Fruit fly (Drosophila melanogaster) whole organism, embryonic: ENCODE measurements around the gene RpL32.

Experiments used
- Atf-2 ChIP-seq: fragments of 200-800 bp; sonication (Bioruptor generic); optimal IDR thresholded peaks from 2 replicates; lab custom pipeline; 2016; ENCODE audit warnings: missing biosample characterization, missing genetic modification characterization
- Blimp-1 ChIP-seq: fragments of 200-800 bp; sonication (Bioruptor generic); optimal IDR thresholded peaks from 3 replicates; lab custom pipeline; 2018; ENCODE audit warnings: missing biosample characterization, missing genetic modification characterization, mild to moderate bottlenecking, moderate library complexity, missing genetic modification reagents
- CG10979 ChIP-seq: fragments of 200-800 bp; sonication (Bioruptor generic); optimal IDR thresholded peaks from 2 replicates; lab custom pipeline; 2018; ENCODE audit warnings: missing biosample characterization, mild to moderate bottlenecking, missing genetic modification characterization, moderate library complexity
- CG11398 ChIP-seq: fragments of 200-800 bp; sonication (Bioruptor generic); optimal IDR thresholded peaks from 2 replicates; lab custom pipeline; 2016; ENCODE audit warnings: missing biosample characterization, missing genetic modification characterization
- CG11456 ChIP-seq: fragments of 200-800 bp; sonication (Bioruptor generic); IDR thresholded peaks from 3 replicates; pipeline ENCODE4 v1.3.6; 2022; ENCODE audit warnings: missing biosample characterization, missing genetic modification characterization
- CG12104 ChIP-seq: fragments of 200-800 bp; sonication (Bioruptor generic); optimal IDR thresholded peaks from 3 replicates; lab custom pipeline; 2016; ENCODE audit warnings: missing biosample characterization, missing genetic modification characterization
- CG12236 ChIP-seq: fragments of 200-800 bp; sonication (Bioruptor generic); optimal IDR thresholded peaks from 2 replicates; lab custom pipeline; 2016; ENCODE audit warnings: missing biosample characterization, missing genetic modification characterization
- CG13424 ChIP-seq: fragments of 200-800 bp; sonication (Bioruptor generic); optimal IDR thresholded peaks from 2 replicates; lab custom pipeline; 2019; ENCODE audit warnings: missing biosample characterization, mild to moderate bottlenecking, missing genetic modification characterization, moderate library complexity
- CG15073 ChIP-seq: fragments of 200-800 bp; sonication (Bioruptor generic); optimal IDR thresholded peaks from 2 replicates; lab custom pipeline; 2016; ENCODE audit warnings: missing biosample characterization, missing genetic modification characterization
- CG15514 ChIP-seq: fragments of 200-800 bp; sonication (Bioruptor generic); optimal IDR thresholded peaks from 3 replicates; lab custom pipeline; 2017; ENCODE audit warnings: missing biosample characterization, missing genetic modification characterization, mild to moderate bottlenecking, moderate library complexity, missing genetic modification reagents
- CG16863 ChIP-seq: fragments of 200-800 bp; sonication (Bioruptor generic); optimal IDR thresholded peaks from 3 replicates; lab custom pipeline; 2016; ENCODE audit warnings: missing biosample characterization, missing genetic modification characterization
- CG18764 ChIP-seq: fragments of 200-800 bp; sonication (Bioruptor generic); optimal IDR thresholded peaks from 3 replicates; lab custom pipeline; 2016; ENCODE audit warnings: missing biosample characterization, missing genetic modification characterization
- CG2875 ChIP-seq: fragments of 200-800 bp; sonication (Bioruptor generic); optimal IDR thresholded peaks from 2 replicates; lab custom pipeline; 2017; ENCODE audit warnings: missing biosample characterization, mild to moderate bottlenecking, missing genetic modification characterization, missing genetic modification reagents
- CG32767 ChIP-seq: fragments of 200-800 bp; sonication (Bioruptor generic); IDR thresholded peaks from 2 replicates; pipeline ENCODE4 v1.3.6; 2022; ENCODE audit warnings: missing biosample characterization, missing genetic modification characterization
- CG32772 ChIP-seq: fragments of 200-800 bp; sonication (Bioruptor generic); IDR thresholded peaks from 2 replicates; pipeline ENCODE4 v1.3.6; 2022; ENCODE audit warnings: missing biosample characterization, missing genetic modification characterization
- CG6254 ChIP-seq: fragments of 200-800 bp; sonication (Bioruptor generic); optimal IDR thresholded peaks from 3 replicates; lab custom pipeline; 2017; ENCODE audit warnings: mild to moderate bottlenecking, missing biosample characterization, missing genetic modification reagents, missing genetic modification characterization
- CG7786 ChIP-seq: fragments of 200-800 bp; sonication (Bioruptor generic); optimal IDR thresholded peaks from 2 replicates; lab custom pipeline; 2016; ENCODE audit warnings: missing biosample characterization, missing genetic modification characterization
- CG8944 ChIP-seq: fragments of 200-800 bp; sonication (Bioruptor generic); optimal IDR thresholded peaks from 3 replicates; lab custom pipeline; 2016; ENCODE audit warnings: missing biosample characterization, missing genetic modification characterization
- CG9215 ChIP-seq: fragments of 200-800 bp; sonication (Bioruptor generic); IDR thresholded peaks from 2 replicates; pipeline ENCODE4 v1.3.6; 2022; ENCODE audit warnings: missing biosample characterization, missing genetic modification characterization
- D ChIP-seq, 2 experiments: fragments of 200-800 bp in 1 of 2; fragments of >200 bp in 1 of 2; sonication (Bioruptor generic) in 1 of 2; optimal IDR thresholded peaks; 2 replicates in 1 of 2; 3 replicates in 1 of 2; lab custom pipeline; 2017; ENCODE audit warnings: mild to moderate bottlenecking in 1 of 2, missing biosample characterization in 1 of 2, missing genetic modification characterization in 1 of 2, missing genetic modification reagents in 1 of 2
- Dbx ChIP-seq: fragments of 200-800 bp; sonication (Bioruptor generic); IDR thresholded peaks from 3 replicates; pipeline ENCODE4 v1.3.6; 2022; ENCODE audit warnings: missing biosample characterization, missing genetic modification characterization
- Dip3 ChIP-seq: fragments of 200-800 bp; sonication (Bioruptor generic); optimal IDR thresholded peaks from 3 replicates; lab custom pipeline; 2016; ENCODE audit warnings: missing biosample characterization, missing genetic modification characterization
- ERR ChIP-seq: fragments of 200-800 bp; sonication (Bioruptor generic); optimal IDR thresholded peaks from 2 replicates; lab custom pipeline; 2016; ENCODE audit warnings: missing biosample characterization, missing genetic modification characterization
- HmgZ ChIP-seq: fragments of 200-800 bp; sonication (Bioruptor generic); optimal IDR thresholded peaks from 2 replicates; lab custom pipeline; 2018; ENCODE audit warnings: missing biosample characterization, mild to moderate bottlenecking, missing genetic modification characterization
- Kr ChIP-seq: fragments of 200-800 bp; sonication (Bioruptor generic); optimal IDR thresholded peaks from 2 replicates; lab custom pipeline; 2017; ENCODE audit warnings: missing biosample characterization, mild to moderate bottlenecking, missing genetic modification characterization
- Nf-YA ChIP-seq: fragments of 200-800 bp; sonication (Bioruptor generic); IDR thresholded peaks from 2 replicates; pipeline ENCODE4 v1.3.6; 2022; ENCODE audit warnings: missing biosample characterization, missing genetic modification characterization
- Oaz ChIP-seq: fragments of 200-800 bp; sonication (Bioruptor generic); IDR thresholded peaks from 2 replicates; pipeline ENCODE4 v1.3.6; 2022; ENCODE audit warnings: missing biosample characterization, missing genetic modification characterization
- PHDP ChIP-seq: fragments of 200-800 bp; sonication (Bioruptor generic); optimal IDR thresholded peaks from 3 replicates; lab custom pipeline; 2018; ENCODE audit warnings: missing biosample characterization, mild to moderate bottlenecking, missing genetic modification characterization, moderate library complexity
- Side ChIP-seq: fragments of 200-800 bp; sonication (Bioruptor generic); optimal IDR thresholded peaks from 2 replicates; lab custom pipeline; 2016; ENCODE audit warnings: missing biosample characterization, missing genetic modification characterization
- Taf1 ChIP-seq: fragments of 200-800 bp; sonication (Bioruptor generic); IDR thresholded peaks from 2 replicates; pipeline ENCODE4 v1.3.6; 2022; ENCODE audit warnings: missing biosample characterization, missing genetic modification characterization
- Tbp ChIP-seq: fragments of >200 bp; optimal IDR thresholded peaks from 2 replicates; lab custom pipeline; 2018; ENCODE audit warnings: missing biosample characterization, missing genetic modification characterization
- ac ChIP-seq: fragments of 200-800 bp; sonication (Bioruptor generic); optimal IDR thresholded peaks from 3 replicates; lab custom pipeline; 2017; ENCODE audit warnings: missing biosample characterization, mild to moderate bottlenecking, missing genetic modification characterization
- croc ChIP-seq: fragments of 200-800 bp; sonication (Bioruptor generic); conservative IDR thresholded peaks from 3 replicates; pipeline ENCODE4 v1.3.6; 2022; ENCODE audit warnings: missing biosample characterization, missing genetic modification characterization
- crp ChIP-seq, 2 experiments: fragments of 200-800 bp; sonication (Bioruptor generic); optimal IDR thresholded peaks; 2 replicates in 1 of 2; 3 replicates in 1 of 2; lab custom pipeline; 2017; ENCODE audit warnings: missing biosample characterization in 2 of 2, missing genetic modification characterization in 2 of 2, mild to moderate bottlenecking in 1 of 2, moderate library complexity in 1 of 2
- dpn ChIP-seq, 2 experiments: fragments of 200-800 bp; sonication (Bioruptor generic); optimal IDR thresholded peaks; 3 replicates each; lab custom pipeline; 2016; ENCODE audit warnings: missing biosample characterization in 2 of 2, missing genetic modification characterization in 2 of 2
- gce ChIP-seq: fragments of 200-800 bp; sonication (Bioruptor generic); IDR thresholded peaks from 3 replicates; pipeline ENCODE4 v1.3.6; 2022; ENCODE audit warnings: missing biosample characterization, missing genetic modification characterization
- gem ChIP-seq: fragments of 200-800 bp; sonication (Bioruptor generic); optimal IDR thresholded peaks from 2 replicates; lab custom pipeline; 2019; ENCODE audit warnings: missing biosample characterization, mild to moderate bottlenecking, missing genetic modification characterization, moderate library complexity
- kay ChIP-seq: fragments of 200-800 bp; sonication (Bioruptor generic); optimal IDR thresholded peaks from 2 replicates; lab custom pipeline; 2016; ENCODE audit warnings: missing biosample characterization, missing genetic modification characterization
- lbe ChIP-seq: fragments of 200-800 bp; sonication (Bioruptor generic); optimal IDR thresholded peaks from 2 replicates; lab custom pipeline; 2016; ENCODE audit warnings: missing biosample characterization, mild to moderate bottlenecking, missing genetic modification characterization
- nerfin-2 ChIP-seq: fragments of 200-800 bp; sonication (Bioruptor generic); IDR thresholded peaks from 2 replicates; pipeline ENCODE4 v1.3.6; 2022; ENCODE audit warnings: missing biosample characterization, missing genetic modification characterization; ENCODE audit not compliant: partially characterized antibody
- nmo ChIP-seq: fragments of 200-800 bp; sonication (Bioruptor generic); optimal IDR thresholded peaks from 2 replicates; lab custom pipeline; 2018; ENCODE audit warnings: missing biosample characterization, mild to moderate bottlenecking, missing genetic modification characterization, moderate library complexity
- org-1 ChIP-seq: fragments of 200-800 bp; sonication (Bioruptor generic); optimal IDR thresholded peaks from 2 replicates; lab custom pipeline; 2017; ENCODE audit warnings: missing biosample characterization, missing genetic modification characterization
- pzg ChIP-seq: fragments of 200-800 bp; sonication (Bioruptor generic); optimal IDR thresholded peaks from 3 replicates; lab custom pipeline; 2018; ENCODE audit warnings: missing biosample characterization, mild to moderate bottlenecking, missing genetic modification characterization, moderate library complexity
- ranshi ChIP-seq: fragments of 200-800 bp; sonication (Bioruptor generic); IDR thresholded peaks from 2 replicates; pipeline ENCODE4 v1.3.6; 2022; ENCODE audit warnings: missing biosample characterization, missing genetic modification characterization
- schlank ChIP-seq: fragments of 200-800 bp; sonication (Bioruptor generic); optimal IDR thresholded peaks from 2 replicates; lab custom pipeline; 2018; ENCODE audit warnings: missing biosample characterization, mild to moderate bottlenecking, missing genetic modification characterization
- sd ChIP-seq: fragments of 200-800 bp; sonication (Bioruptor generic); optimal IDR thresholded peaks from 3 replicates; lab custom pipeline; 2018; ENCODE audit warnings: missing biosample characterization, mild to moderate bottlenecking, missing genetic modification characterization, moderate library complexity
- sens ChIP-seq: fragments of 200-800 bp; sonication (Bioruptor generic); peaks from one replicate; lab custom pipeline; 2016; ENCODE audit warnings: missing biosample characterization, missing genetic modification characterization
- slbo ChIP-seq: fragments of 200-800 bp; sonication (Bioruptor generic); IDR thresholded peaks from 2 replicates; pipeline ENCODE4 v1.3.6; 2022; ENCODE audit warnings: missing biosample characterization, missing genetic modification characterization
- sna ChIP-seq: fragments of 200-800 bp; sonication (Bioruptor generic); IDR thresholded peaks from 2 replicates; pipeline ENCODE4 v1.3.6; 2022; ENCODE audit warnings: missing biosample characterization, missing genetic modification characterization; ENCODE audit not compliant: partially characterized antibody
- stc ChIP-seq: fragments of 200-800 bp; sonication (Bioruptor generic); IDR thresholded peaks from 2 replicates; pipeline ENCODE4 v1.3.6; 2022; ENCODE audit warnings: missing biosample characterization, missing genetic modification characterization
- z ChIP-seq: fragments of 200-800 bp; sonication (Bioruptor generic); IDR thresholded peaks from 3 replicates; pipeline ENCODE4 v1.3.6; 2022; ENCODE audit warnings: missing biosample characterization, missing genetic modification characterization

Gene RpL32

dm6 chr3R:30092700-30093044 lies 46.7 kb upstream of the RpL32 start (continued):
- TF ChIP-seq nmo (GFP tag; lab: Kevin White, UChicago) (peak; percentile 80), pzg (GFP tag; lab: Kevin White, UChicago) (peak; percentile 4), Taf1 (GFP tag; lab: Robert Waterston, UW) (peak; percentile 69), sna (GFP tag; lab: Robert Waterston, UW) (no peak), crp (GFP tag; optimal IDR thresholded peaks at IDR 0.05; lab: Kevin White, UChicago) (peak in 1 of 2 experiments; percentile 44), CG13424 (peak; percentile 83), Kr (GFP tag; lab: Kevin White, UChicago) (no peak), Atf-2 (peak; percentile 86), dpn (GFP tag; optimal IDR thresholded peaks at IDR 0.05; lab: Kevin White, UChicago) (peak; percentile 87 to 88), ac (GFP tag; lab: Kevin White, UChicago) (no peak), schlank (tag; lab: Kevin White, UChicago) (peak; percentile 81), CG9215 (peak; percentile 85), CG6254 (GFP tag; lab: Kevin White, UChicago) (peak; percentile 75), Dip3 (GFP tag; lab: Kevin White, UChicago) (peak; percentile 83), z (GFP tag; lab: Robert Waterston, UW) (no peak; the same call in 2 of the 3 replicates), org-1 (peak; percentile 78), Tbp (GFP tag; lab: Kevin White, UChicago) (no peak), CG32772 (GFP tag; lab: Robert Waterston, UW) (peak; percentile 91), croc (peak; percentile 60; the same call in 2 of the 3 replicates), sd (peak; percentile 87), CG10979 (tag; lab: Kevin White, UChicago) (peak; percentile 83), CG7786 (GFP tag; lab: Kevin White, UChicago) (peak; percentile 84), ranshi (GFP tag; lab: Robert Waterston, UW) (peak; percentile 90), CG11456 (peak; percentile 90), PHDP (tag; lab: Kevin White, UChicago) (peak; percentile 88), CG12236 (GFP tag; lab: Kevin White, UChicago) (peak; percentile 73), CG15073 (peak; percentile 9), CG32767 (GFP tag; lab: Robert Waterston, UW) (peak; percentile 81), CG15514 (GFP tag; lab: Kevin White, UChicago) (peak; percentile 68), CG2875 (GFP tag; lab: Kevin White, UChicago) (peak; percentile 79), CG16863 (peak; percentile 79), Blimp-1 (GFP tag; lab: Kevin White, UChicago) (peak; percentile 99), nerfin-2 (GFP tag; lab: Robert Waterston, UW) (no peak), HmgZ (peak; percentile 79), Oaz (peak; percentile 73), slbo (GFP tag; lab: Robert Waterston, UW) (peak; percentile 93), CG11398 (peak; percentile 73), gce (GFP tag; lab: Robert Waterston, UW) (peak; percentile 90), CG12104 (GFP tag; lab: Kevin White, UChicago) (peak; percentile 67), lbe (GFP tag; lab: Kevin White, UChicago) (no peak), CG8944 (peak; percentile 81), gem (tag; lab: Kevin White, UChicago) (peak; percentile 90), Nf-YA (GFP tag; lab: Robert Waterston, UW) (peak; percentile 63; the same call in 1 of the 2 replicates), Dbx (GFP tag; lab: Robert Waterston, UW) (peak; percentile 90), sens (GFP tag; lab: Kevin White, UChicago) (peak; percentile 95), kay (GFP tag; lab: Kevin White, UChicago) (peak; percentile 69), CG18764 (GFP tag; lab: Kevin White, UChicago) (peak; percentile 65), D (optimal IDR thresholded peaks at IDR 0.05; lab: Kevin White, UChicago) (no peak), D (GFP tag; optimal IDR thresholded peaks at IDR 0.05; lab: Kevin White, UChicago) (peak; percentile 77), Side (GFP tag; lab: Kevin White, UChicago) (peak; percentile 79), stc (GFP tag; lab: Robert Waterston, UW) (peak; percentile 82), ERR (GFP tag; lab: Kevin White, UChicago) (peak; percentile 84)
